Fruit fly (Drosophila melanogaster) whole organism, embryonic: ENCODE measurements around the gene Polr3H.

Experiments used
- CG12104 ChIP-seq: fragments of 200-800 bp; sonication (Bioruptor generic); optimal IDR thresholded peaks from 3 replicates; lab custom pipeline; 2016; ENCODE audit warnings: missing biosample characterization, missing genetic modification characterization
- CG15601 ChIP-seq: fragments of 200-800 bp; sonication (Bioruptor generic); optimal IDR thresholded peaks from 3 replicates; lab custom pipeline; 2019; ENCODE audit warnings: missing biosample characterization, mild to moderate bottlenecking, missing genetic modification characterization, moderate library complexity
- D19A ChIP-seq: fragments of 200-800 bp; optimal IDR thresholded peaks from 3 replicates; lab custom pipeline; 2019; ENCODE audit warnings: missing biosample characterization, mild to moderate bottlenecking, missing genetic modification characterization, moderate library complexity
- Med ChIP-seq: fragments of 200-800 bp; sonication (Bioruptor generic); peaks from one replicate; lab custom pipeline; 2016; ENCODE audit warnings: missing biosample characterization, missing genetic modification characterization, mild to moderate bottlenecking, inconsistent platforms, moderate library complexity
- Oaz ChIP-seq: fragments of 200-800 bp; sonication (Bioruptor generic); IDR thresholded peaks from 2 replicates; pipeline ENCODE4 v1.3.6; 2022; ENCODE audit warnings: missing biosample characterization, missing genetic modification characterization
- caup ChIP-seq: fragments of 200-800 bp; sonication (Bioruptor generic); optimal IDR thresholded peaks from 3 replicates; lab custom pipeline; 2017; ENCODE audit warnings: missing biosample characterization, mild to moderate bottlenecking, missing genetic modification characterization, moderate library complexity; ENCODE audit not compliant: severe bottlenecking
- gcm ChIP-seq: fragments of 200-800 bp; sonication (Bioruptor generic); optimal IDR thresholded peaks from 2 replicates; lab custom pipeline; 2019; ENCODE audit warnings: missing biosample characterization, mild to moderate bottlenecking, missing genetic modification characterization, moderate library complexity
- slou ChIP-seq: fragments of 200-800 bp; sonication (Bioruptor generic); optimal IDR thresholded peaks from 3 replicates; lab custom pipeline; 2016; ENCODE audit warnings: missing biosample characterization, missing genetic modification characterization

The Polr3H gene

DNA sequence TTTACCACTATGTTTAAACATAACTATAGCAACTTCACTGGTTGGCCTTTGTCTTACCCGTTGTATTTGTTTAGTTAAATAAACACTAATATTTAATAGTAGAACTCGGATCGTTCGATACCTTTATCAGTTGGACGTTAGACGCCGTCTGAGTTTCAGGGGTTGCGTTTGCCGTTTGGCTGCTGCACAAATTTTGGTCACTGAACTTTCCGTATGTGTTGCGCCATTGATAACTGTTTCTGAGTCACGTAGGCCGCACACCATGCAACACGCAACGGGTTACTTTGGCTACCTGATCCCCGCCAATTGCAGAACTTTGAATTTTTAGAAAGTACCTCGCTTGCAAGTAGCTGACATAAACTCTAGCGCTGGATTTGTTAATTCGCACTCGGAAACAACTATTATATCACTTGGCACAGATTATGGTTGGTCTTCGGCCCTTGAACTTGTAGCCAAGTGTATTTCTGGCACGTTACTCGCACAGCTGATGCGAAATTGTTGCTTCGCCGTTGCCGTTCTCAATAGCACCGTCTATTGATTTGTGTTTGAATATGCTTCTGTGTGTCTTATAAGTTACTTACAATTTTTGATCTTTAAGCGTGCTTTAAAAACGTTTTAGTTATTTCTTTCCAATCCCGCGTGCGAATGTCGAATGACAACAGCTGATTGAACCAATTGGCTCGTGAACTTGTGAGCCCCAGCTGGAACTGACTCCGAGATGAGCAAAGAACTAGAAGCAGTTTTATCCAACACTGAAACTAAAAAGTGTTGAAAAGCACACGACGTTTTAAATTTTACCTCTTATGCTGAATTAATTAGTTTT is 47.9 kb downstream of the Polr3H start, which contains the start of gene Dph1 (continued):
- TF ChIP-seq slou (GFP tag; lab: Kevin White, UChicago) = peak; percentile 58
- TF ChIP-seq CG12104 (GFP tag; lab: Kevin White, UChicago) = peak; percentile 80
- peak; percentile 49; the same call in 1 of the 2 replicates for TF ChIP-seq Oaz (GFP tag; lab: Robert Waterston, UW)
- TF ChIP-seq CG15601 = peak; percentile 65
- TF ChIP-seq gcm (GFP tag; lab: Kevin White, UChicago) = peak; percentile 82
- TF ChIP-seq D19A = peak; percentile 76

- no peak for TF ChIP-seq caup (GFP tag; lab: Kevin White, UChicago)
- peak; percentile 33 for TF ChIP-seq Med (GFP tag; lab: Kevin White, UChicago)
- TF ChIP-seq, all 482 proteins: peak for 1
Observed at dm6 chr3L:11699163-11699562, 50.6 kb downstream of the Polr3H start, which contains the start of gene Dnai2. Gene Dnai2 (minus strand): TSS chr3L:11699263.
